Worm (Caenorhabditis elegans): Measurements from ENCODE around the gene lgc-58.
A peak's percentile ranks its signal among the peaks of the same experiment; 100 is the strongest.

lgc-58 gene

DNA sequence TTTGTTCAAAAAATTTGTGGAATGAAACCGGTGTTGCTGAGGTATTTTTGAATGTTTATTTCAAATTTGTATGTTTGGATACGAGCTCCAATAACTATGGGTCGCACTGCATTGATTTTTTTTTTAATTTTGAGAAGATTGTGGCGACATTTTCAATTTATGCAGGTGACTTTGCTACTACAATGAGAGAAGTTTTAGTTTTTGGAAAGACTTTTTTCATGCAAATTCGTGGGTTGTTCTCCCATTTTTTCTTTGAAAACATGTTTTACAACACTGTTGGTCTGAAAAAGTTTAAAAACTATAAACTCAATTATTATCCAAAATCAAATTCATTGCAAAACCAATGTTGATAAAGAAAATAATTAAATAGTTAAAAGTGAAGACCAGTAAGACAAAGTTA is 13.4 kb downstream of the lgc-58 start (continued):
- TF ChIP-seq spr-1 (tag; optimal IDR thresholded peaks at IDR 0.05) (no peak), aha-1 (tag) (peak; percentile 45), dve-1 (tag; optimal IDR thresholded peaks at IDR 0.05; ENCODE audit: insufficient read depth) (peak; percentile 75), nhr-237 (tag; optimal IDR thresholded peaks at IDR 0.05) (peak; percentile 50), lin-39 (tag; optimal IDR thresholded peaks at IDR 0.05) (no peak), lim-7 (GFP tag; IDR thresholded peaks at IDR 0.05) (0 out of 2 replicates have a peak, but pooled peaks have one; percentile 30)

DNA sequence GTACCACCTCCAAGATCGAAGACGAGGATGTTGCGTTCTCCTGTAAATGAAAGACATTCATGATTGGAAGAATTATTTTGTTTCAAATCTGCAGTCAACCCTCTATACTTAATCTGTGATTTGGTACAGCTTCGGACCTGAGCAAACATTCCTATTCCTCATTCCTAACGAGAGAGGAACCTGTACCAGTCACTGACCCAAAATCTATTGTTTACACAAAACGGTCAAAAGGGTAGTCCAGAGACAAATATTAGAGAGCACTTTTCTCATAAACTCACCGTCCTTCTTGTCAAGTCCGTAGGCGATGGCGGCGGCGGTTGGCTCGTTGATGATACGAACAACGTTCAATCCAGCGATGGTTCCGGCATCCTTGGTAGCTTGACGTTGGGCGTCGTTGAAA is 15.5 kb downstream of the lgc-58 start:
- TF ChIP-seq daf-16 (GFP tag; optimal IDR thresholded peaks at IDR 0.05) (no peak), daf-16 (tag; optimal IDR thresholded peaks at IDR 0.05) (peak; percentile 7), arid-1 (GFP tag; conservative IDR thresholded peaks at IDR 0.05) (no peak), F10B5.3 (tag; optimal IDR thresholded peaks at IDR 0.05) (no peak), aha-1 (tag) (peak; percentile 95), Y5F2A.4 (GFP tag; optimal IDR thresholded peaks at IDR 0.05) (no peak)

DNA sequence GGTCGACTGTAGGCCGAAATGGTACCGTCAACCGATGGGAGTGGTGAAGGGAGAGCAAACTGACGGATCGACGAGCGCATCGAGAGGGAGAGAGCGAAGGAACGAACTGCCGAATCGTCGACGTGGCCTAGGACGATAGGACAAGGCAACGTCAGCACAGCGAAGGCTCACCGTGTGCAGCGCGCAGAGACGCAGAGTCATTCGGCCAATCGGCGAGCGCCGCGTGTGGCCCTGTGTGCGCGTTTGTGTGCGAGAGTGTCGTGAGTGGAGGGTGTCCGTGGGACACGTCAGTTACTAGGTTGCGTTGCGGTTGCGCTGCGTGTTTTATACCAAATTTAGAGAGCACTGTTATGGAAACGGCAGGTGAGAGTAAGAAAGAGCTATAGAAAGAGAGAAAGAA is 16.7 kb downstream of the lgc-58 start, which contains the start of gene hsp-3:
Gene hsp-3, minus strand, starts transcription at position 158 of the 400 bp plus-strand sequence.
- no peak for TF ChIP-seq F49E8.2 (tag; optimal IDR thresholded peaks at IDR 0.05; ENCODE audit: borderline replicate concordance)
- TF ChIP-seq lin-29 (GFP tag; IDR thresholded peaks at IDR 0.05) = peak; percentile 83
- TF ChIP-seq daf-19 (GFP tag; conservative IDR thresholded peaks at IDR 0.05) = no peak
- no peak for TF ChIP-seq egl-27 (tag; optimal IDR thresholded peaks at IDR 0.05)
- peak; percentile 90 for TF ChIP-seq T20F7.1 (GFP tag; optimal IDR thresholded peaks at IDR 0.05)
- peak; percentile 95 for TF ChIP-seq D1046.2 (GFP tag; IDR thresholded peaks at IDR 0.05)
- TF ChIP-seq lim-7 (GFP tag; IDR thresholded peaks at IDR 0.05) = 0 out of 2 replicates have a peak, but pooled peaks have one; percentile 50
- no peak for TF ChIP-seq ceh-62 (tag; optimal IDR thresholded peaks at IDR 0.05)
- TF ChIP-seq daf-8 (GFP tag; IDR thresholded peaks at IDR 0.05) = peak; percentile 79
- TF ChIP-seq zag-1 (tag; optimal IDR thresholded peaks at IDR 0.05) = peak; percentile 27
- TF ChIP-seq zfp-2 (tag; optimal IDR thresholded peaks at IDR 0.05) = peak; percentile 74
- TF ChIP-seq jun-1 (tag; optimal IDR thresholded peaks at IDR 0.05) = peak; percentile 92
- TF ChIP-seq cey-2 (tag; optimal IDR thresholded peaks at IDR 0.05; ENCODE audit: borderline replicate concordance, insufficient read depth) = no peak
- peak; percentile 88 for TF ChIP-seq lin-38 (GFP tag; IDR thresholded peaks at IDR 0.05)
- TF ChIP-seq dmd-9 (GFP tag; IDR thresholded peaks at IDR 0.05) = peak; percentile 93
- TF ChIP-seq dmd-6 (GFP tag; IDR thresholded peaks at IDR 0.05) = peak; percentile 99
- TF ChIP-seq ceh-20 (GFP tag; IDR thresholded peaks at IDR 0.05) = peak; percentile 96
- peak; percentile 98 for TF ChIP-seq tra-1 (GFP tag; IDR thresholded peaks at IDR 0.05)
- TF ChIP-seq ceh-44 (GFP tag; IDR thresholded peaks at IDR 0.05) = no peak
- TF ChIP-seq ceh-82 (tag; optimal IDR thresholded peaks at IDR 0.05) = no peak
- no peak for TF ChIP-seq Y105C5A.15 (GFP tag; IDR thresholded peaks at IDR 0.05)
- TF ChIP-seq egl-43 (GFP tag; IDR thresholded peaks at IDR 0.05) = peak; percentile 96
- peak; percentile 85 for TF ChIP-seq spr-3 (GFP tag; optimal IDR thresholded peaks at IDR 0.05)
- TF ChIP-seq madf-5 (GFP tag; IDR thresholded peaks at IDR 0.05) = 0 out of 4 replicates have a peak, but pooled peaks of 1 of the 2 experiments have one; percentile 28
- TF ChIP-seq nhr-11 (tag; optimal IDR thresholded peaks at IDR 0.05) = peak; percentile 94
- TF ChIP-seq zip-11 (GFP tag; IDR thresholded peaks at IDR 0.05) = 0 out of 2 replicates have a peak, but pooled peaks have one; percentile 15
- TF ChIP-seq lsy-2 (tag; optimal IDR thresholded peaks at IDR 0.05) = peak; percentile 90 to 96
- TF ChIP-seq unc-130 (GFP tag; optimal IDR thresholded peaks at IDR 0.05) = peak; percentile 6
- peak; percentile 43 for TF ChIP-seq Y5F2A.4 (GFP tag; optimal IDR thresholded peaks at IDR 0.05)
- TF ChIP-seq daf-12 (tag; optimal IDR thresholded peaks at IDR 0.05) = no peak
- TF ChIP-seq nhr-28 (tag; optimal IDR thresholded peaks at IDR 0.05) = peak; percentile 92
- peak; percentile 29 for TF ChIP-seq fos-1 (tag; optimal IDR thresholded peaks at IDR 0.05)
- TF ChIP-seq arid-1 (GFP tag; conservative IDR thresholded peaks at IDR 0.05) = peak; percentile 97
- no peak for TF ChIP-seq nhr-76 (tag; optimal IDR thresholded peaks at IDR 0.05)
- TF ChIP-seq ztf-11 (tag; optimal IDR thresholded peaks at IDR 0.05) = no peak
- TF ChIP-seq mdl-1 (tag; optimal IDR thresholded peaks at IDR 0.05) = peak in 1 of 2 experiments; percentile 87
- TF ChIP-seq lir-3 (tag; optimal IDR thresholded peaks at IDR 0.05) = peak; percentile 63
- peak; percentile 96 for TF ChIP-seq pha-4 (GFP tag; IDR thresholded peaks at IDR 0.05)
- no peak for TF ChIP-seq pha-4 (tag; optimal IDR thresholded peaks at IDR 0.05)
- peak; percentile 32 for TF ChIP-seq pqm-1 (tag; optimal IDR thresholded peaks at IDR 0.05)
- no peak for TF ChIP-seq F26F4.8 (GFP tag; conservative IDR thresholded peaks at IDR 0.05)

Data from whole organism, L4 larva.